Worm (Caenorhabditis elegans) whole organism, young adult: ENCODE results near the gene lec-3.
A peak's percentile ranks its signal among the peaks of the same experiment; 100 is the strongest.

Experiments used
- B0019.2 ChIP-seq: fragments of 200-800 bp; sonication (Bioruptor generic); conservative IDR thresholded peaks from 2 replicates; pipeline ENCODE4 v1.3.6; 2022; ENCODE audit warnings: missing genetic modification reagents, missing genetic modification characterization, missing compliant biosample characterization
- B0035.1 ChIP-seq: sonication (generic microtip); optimal IDR thresholded peaks from 2 replicates; lab custom pipeline; 2016; ENCODE audit warnings: missing genetic modification characterization, mild to moderate bottlenecking, missing compliant biosample characterization, missing genotype, missing genetic modification reagents
- B0336.3 ChIP-seq: fragments of 200-800 bp; sonication (Bioruptor generic); IDR thresholded peaks from 2 replicates; pipeline ENCODE4 v1.3.6; 2022; ENCODE audit warnings: missing genetic modification characterization, missing compliant biosample characterization
- D2030.7 ChIP-seq: fragments of 200-800 bp; sonication (Bioruptor generic); IDR thresholded peaks from 2 replicates; pipeline ENCODE4 v1.3.6; 2022; ENCODE audit warnings: missing genetic modification reagents, missing genetic modification characterization, missing compliant biosample characterization
- F49E8.2 ChIP-seq: sonication (generic microtip); optimal IDR thresholded peaks from 3 replicates; lab custom pipeline; 2017; ENCODE audit warnings: missing genetic modification characterization, mild to moderate bottlenecking, missing compliant biosample characterization, antibody characterized with exemption, moderate library complexity; ENCODE audit not compliant: insufficient read depth
- F55B11.4 ChIP-seq: sonication (generic microtip); optimal IDR thresholded peaks from 2 replicates; lab custom pipeline; 2016; ENCODE audit warnings: missing compliant biosample characterization, missing genetic modification characterization, borderline replicate concordance; ENCODE audit not compliant: insufficient read depth
- F57C9.4 ChIP-seq: sonication (generic microtip); optimal IDR thresholded peaks from 2 replicates; lab custom pipeline; 2017; ENCODE audit warnings: mild to moderate bottlenecking, missing genetic modification characterization, missing compliant biosample characterization
- K11D2.4 ChIP-seq: fragments of 200-800 bp; sonication (Bioruptor generic); IDR thresholded peaks from 2 replicates; pipeline ENCODE4 v1.3.6; 2022; ENCODE audit warnings: missing genetic modification reagents, missing genetic modification characterization, missing compliant biosample characterization
- Y53F4B.3 ChIP-seq: fragments of 200-800 bp; sonication (Bioruptor generic); IDR thresholded peaks from 2 replicates; pipeline ENCODE4 v1.3.6; 2022; ENCODE audit warnings: missing genetic modification reagents, missing genetic modification characterization, missing compliant biosample characterization
- Y53G8AR.9 ChIP-seq: fragments of 200-800 bp; sonication (Bioruptor generic); conservative IDR thresholded peaks from 2 replicates; pipeline ENCODE4 v1.3.6; 2022; ENCODE audit warnings: missing genetic modification reagents, missing genetic modification characterization, missing compliant biosample characterization
- Y79H2A.3 ChIP-seq: fragments of 200-800 bp; sonication (Bioruptor generic); conservative IDR thresholded peaks from 2 replicates; pipeline ENCODE4 v1.3.6; 2022; ENCODE audit warnings: missing genetic modification reagents, missing genetic modification characterization, missing compliant biosample characterization
- atf-7 ChIP-seq: sonication (generic microtip); optimal IDR thresholded peaks from 2 replicates; lab custom pipeline; 2017; ENCODE audit warnings: mild to moderate bottlenecking, missing genetic modification characterization, missing compliant biosample characterization
- athp-1 ChIP-seq: sonication (generic microtip); optimal IDR thresholded peaks from 2 replicates; lab custom pipeline; 2017; ENCODE audit warnings: mild to moderate bottlenecking, missing genetic modification characterization, missing compliant biosample characterization
- attf-5 ChIP-seq: fragments of 200-800 bp; sonication (Bioruptor generic); optimal IDR thresholded peaks from 2 replicates; lab custom pipeline; 2018; ENCODE audit warnings: mild to moderate bottlenecking, missing genetic modification characterization, missing compliant biosample characterization
- ccch-3 ChIP-seq: fragments of 200-800 bp; sonication (Bioruptor generic); optimal IDR thresholded peaks from 2 replicates; lab custom pipeline; 2018; ENCODE audit warnings: mild to moderate bottlenecking, missing genetic modification characterization, missing compliant biosample characterization
- cebp-1 ChIP-seq, 2 experiments: fragments of 200-800 bp in 1 of 2; sonication (Bioruptor generic) in 1 of 2; sonication (generic microtip) in 1 of 2; IDR thresholded peaks in 1 of 2; optimal IDR thresholded peaks in 1 of 2; 2 replicates each; pipeline versions ENCODE4 v1.3.6 to Lab custom; 2017 to 2022; ENCODE audit warnings: missing compliant biosample characterization in 2 of 2, missing genetic modification characterization in 2 of 2, mild to moderate bottlenecking in 1 of 2, missing genetic modification reagents in 1 of 2, moderate library complexity in 1 of 2
- dox-1 ChIP-seq: fragments of 200-800 bp; sonication (Bioruptor generic); IDR thresholded peaks from 2 replicates; pipeline ENCODE4 v1.3.6; 2022; ENCODE audit warnings: missing genetic modification reagents, missing genetic modification characterization, missing compliant biosample characterization
- dpff-1 ChIP-seq: sonication (generic microtip); optimal IDR thresholded peaks from 2 replicates; lab custom pipeline; 2017; ENCODE audit warnings: mild to moderate bottlenecking, missing genetic modification characterization, missing compliant biosample characterization
- ets-4 ChIP-seq: fragments of 200-800 bp; sonication (Bioruptor generic); optimal IDR thresholded peaks from 2 replicates; lab custom pipeline; 2018; ENCODE audit warnings: mild to moderate bottlenecking, missing genetic modification characterization, missing compliant biosample characterization
- hlh-26 ChIP-seq: fragments of 200-800 bp; sonication (Bioruptor generic); conservative IDR thresholded peaks from 2 replicates; pipeline ENCODE4 v1.3.6; 2022; ENCODE audit warnings: missing genetic modification reagents, missing genetic modification characterization, missing compliant biosample characterization
- lag-1 ChIP-seq: fragments of 200-800 bp; sonication (Bioruptor generic); IDR thresholded peaks from 2 replicates; pipeline ENCODE4 v1.3.6; 2022; ENCODE audit warnings: missing genetic modification reagents, missing genetic modification characterization, missing compliant biosample characterization
- let-607 ChIP-seq, 2 experiments: fragments of 200-800 bp in 1 of 2; sonication (Bioruptor generic) in 1 of 2; sonication (generic microtip) in 1 of 2; optimal IDR thresholded peaks; 2 replicates each; lab custom pipeline; 2016 to 2018; ENCODE audit warnings: mild to moderate bottlenecking in 2 of 2, missing compliant biosample characterization in 2 of 2, missing genetic modification characterization in 2 of 2, moderate library complexity in 2 of 2, missing genotype in 1 of 2
- lir-1 ChIP-seq: fragments of 200-800 bp; sonication (Bioruptor generic); conservative IDR thresholded peaks from 2 replicates; pipeline ENCODE4 v1.3.6; 2022; ENCODE audit warnings: missing genetic modification reagents, missing genetic modification characterization, missing compliant biosample characterization
- lsl-1 ChIP-seq: fragments of 200-800 bp; sonication (Bioruptor generic); optimal IDR thresholded peaks from 2 replicates; lab custom pipeline; 2018; ENCODE audit warnings: mild to moderate bottlenecking, missing genetic modification characterization, moderate library complexity, missing compliant biosample characterization
- madf-8 ChIP-seq: fragments of 200-800 bp; sonication (Bioruptor generic); conservative IDR thresholded peaks from 2 replicates; pipeline ENCODE4 v1.3.6; 2022; ENCODE audit warnings: missing genetic modification reagents, missing genetic modification characterization, missing compliant biosample characterization
- mcd-1 ChIP-seq: fragments of 200-800 bp; sonication (Bioruptor generic); IDR thresholded peaks from 2 replicates; pipeline ENCODE4 v1.3.6; 2022; ENCODE audit warnings: missing genetic modification reagents, missing genetic modification characterization, missing compliant biosample characterization
- mes-4 ChIP-seq: sonication (generic microtip); optimal IDR thresholded peaks from 2 replicates; lab custom pipeline; 2016; ENCODE audit warnings: missing genotype, missing genetic modification characterization, missing compliant biosample characterization
- mxl-1 ChIP-seq: sonication (generic microtip); optimal IDR thresholded peaks from 2 replicates; lab custom pipeline; 2016; ENCODE audit warnings: missing genetic modification characterization, missing compliant biosample characterization
- nfyb-1 ChIP-seq: fragments of 200-800 bp; sonication (Bioruptor generic); IDR thresholded peaks from 2 replicates; pipeline ENCODE4 v1.3.6; 2022; ENCODE audit warnings: missing genetic modification reagents, missing genetic modification characterization, missing compliant biosample characterization
- nhr-80 ChIP-seq: sonication (generic microtip); optimal IDR thresholded peaks from 2 replicates; lab custom pipeline; 2016; ENCODE audit warnings: missing genetic modification characterization, missing compliant biosample characterization
- pbrm-1 ChIP-seq: fragments of 200-800 bp; sonication (Bioruptor generic); IDR thresholded peaks from 2 replicates; pipeline ENCODE4 v1.3.6; 2022; ENCODE audit warnings: missing genetic modification reagents, missing genetic modification characterization, missing compliant biosample characterization
- rcor-1 ChIP-seq: fragments of 200-800 bp; sonication (Bioruptor generic); IDR thresholded peaks from 2 replicates; pipeline ENCODE4 v1.3.6; 2022; ENCODE audit warnings: missing genetic modification reagents, missing genetic modification characterization, missing compliant biosample characterization
- rec-8 ChIP-seq, 2 experiments: sonication (generic microtip); optimal IDR thresholded peaks; 2 replicates each; lab custom pipeline; 2016; ENCODE audit warnings: mild to moderate bottlenecking in 2 of 2, missing genetic modification characterization in 2 of 2, missing genetic modification reagents in 2 of 2, missing genotype in 2 of 2, missing biosample characterization in 1 of 2, missing compliant biosample characterization in 1 of 2, moderate library complexity in 1 of 2
- rpc-1 ChIP-seq, 2 experiments: fragments of 150-350 bp in 1 of 2; sonication (generic microtip) in 1 of 2; optimal IDR thresholded peaks; 2 replicates each; lab custom pipeline; 2014 to 2018; ENCODE audit warnings: missing biosample characterization in 1 of 2, missing genetic modification characterization in 1 of 2, missing genetic modification reagents in 1 of 2, missing genotype in 1 of 2
- tbp1 ChIP-seq: fragments of 200-800 bp; sonication (Bioruptor generic); optimal IDR thresholded peaks from 2 replicates; lab custom pipeline; 2018; ENCODE audit warnings: mild to moderate bottlenecking, missing genetic modification characterization, missing compliant biosample characterization
- unc-62 ChIP-seq: fragments of 150-350 bp; optimal IDR thresholded peaks from 2 replicates; lab custom pipeline; 2014; ENCODE audit warnings: missing biosample characterization, missing genetic modification reagents, missing genetic modification characterization
- zfh-2 ChIP-seq: fragments of 200-800 bp; sonication (Bioruptor generic); conservative IDR thresholded peaks from 2 replicates; pipeline ENCODE4 v1.3.6; 2022; ENCODE audit warnings: missing genetic modification reagents, missing genetic modification characterization, missing compliant biosample characterization
- ztf-18 ChIP-seq: sonication (generic microtip); optimal IDR thresholded peaks from 2 replicates; lab custom pipeline; 2016; ENCODE audit warnings: missing genotype, mild to moderate bottlenecking, missing genetic modification characterization, missing compliant biosample characterization
- ztf-22 ChIP-seq: fragments of 200-800 bp; sonication (Bioruptor generic); optimal IDR thresholded peaks from 2 replicates; lab custom pipeline; 2018; ENCODE audit warnings: mild to moderate bottlenecking, missing genetic modification characterization, moderate library complexity, missing compliant biosample characterization
- ztf-26 ChIP-seq: sonication (generic microtip); optimal IDR thresholded peaks from 2 replicates; lab custom pipeline; 2017; ENCODE audit warnings: missing genetic modification characterization, missing compliant biosample characterization

lec-3 gene

ce11 chrII:9994679-9995078 is 3.8 kb downstream of the lec-3 start:
- TF ChIP-seq B0336.3 (GFP tag; lab: Robert Waterston, UW) = no peak
- TF ChIP-seq, all 124 proteins: peak for 0

DNA sequence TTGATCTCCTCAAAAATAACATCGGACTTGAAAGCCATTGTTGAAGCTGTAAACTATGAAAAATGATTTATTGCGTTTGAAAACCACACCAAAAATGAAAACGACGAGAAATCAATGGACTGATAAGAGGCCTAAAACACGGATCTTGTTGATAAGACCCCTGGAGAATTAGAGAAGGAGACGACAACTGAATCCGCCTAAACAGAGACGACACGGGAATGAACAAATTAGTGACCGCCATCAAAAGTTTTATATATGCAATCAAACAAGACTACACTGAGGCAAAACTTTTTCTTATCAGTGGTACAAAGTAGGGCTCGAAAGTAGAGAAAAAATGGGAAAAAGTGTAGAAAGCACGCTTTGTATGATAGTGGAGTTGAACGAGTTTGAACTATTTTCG is 10.2 kb downstream of the lec-3 start, which contains the start of gene nlt-1:
Gene nlt-1, minus strand, starts transcription at position 78 of the 400 bp plus-strand sequence.
- TF ChIP-seq cebp-1 (GFP tag; IDR thresholded peaks at IDR 0.05; lab: Robert Waterston, UW) (no peak), cebp-1 (tag; optimal IDR thresholded peaks at IDR 0.05; lab: Kevin White, UChicago) (peak; percentile 30), madf-8 (GFP tag; lab: Robert Waterston, UW) (no peak), rec-8 (tag; optimal IDR thresholded peaks at IDR 0.05; lab: Kevin White, UChicago) (no peak), ets-4 (GFP tag; lab: Kevin White, UChicago) (peak; percentile 44), ztf-22 (GFP tag; lab: Kevin White, UChicago) (peak; percentile 20), atf-7 (peak; percentile 16), attf-5 (GFP tag; lab: Kevin White, UChicago) (peak; percentile 28), Y79H2A.3 (no peak), ccch-3 (no peak), nhr-80 (peak; percentile 99), zfh-2 (GFP tag; lab: Robert Waterston, UW) (no peak), lsl-1 (no peak), mes-4 (no peak), nfyb-1 (GFP tag; lab: Robert Waterston, UW) (peak; percentile 73), K11D2.4 (GFP tag; lab: Robert Waterston, UW) (no peak), B0336.3 (GFP tag; lab: Robert Waterston, UW) (no peak), tbp1 (GFP tag; lab: Kevin White, UChicago) (peak; percentile 17), hlh-26 (GFP tag; lab: Robert Waterston, UW) (no peak), dox-1 (GFP tag; lab: Robert Waterston, UW) (peak; percentile 36; the same call in 1 of the 2 replicates), rcor-1 (no peak), lir-1 (GFP tag; lab: Robert Waterston, UW) (no peak)

DNA sequence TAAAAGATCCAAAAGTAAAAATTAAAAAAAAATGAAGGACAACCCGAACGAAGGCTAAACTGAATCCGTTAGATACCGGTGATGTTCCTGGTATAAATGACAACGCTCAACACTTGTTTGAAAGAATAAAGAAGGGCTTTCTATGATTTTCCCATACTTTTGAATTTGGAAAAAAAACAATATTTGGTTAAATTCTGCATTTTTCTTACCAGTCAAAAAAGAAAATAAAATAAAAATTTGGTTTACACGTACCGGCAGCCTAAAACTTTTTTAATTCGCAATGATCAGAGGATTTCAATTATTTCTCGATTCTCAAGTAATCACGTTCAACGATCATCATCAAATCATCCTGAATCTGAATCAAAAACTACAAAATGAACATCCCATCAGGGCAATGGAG is 10.6 kb downstream of the lec-3 start, which contains the start of gene ZK892.3:
Gene ZK892.3, plus strand, starts transcription at position 301 of the 400 bp plus-strand sequence.
- TF ChIP-seq D2030.7 (GFP tag; lab: Robert Waterston, UW) = no peak
- no peak for TF ChIP-seq pbrm-1 (GFP tag; lab: Robert Waterston, UW)
- TF ChIP-seq Y53G8AR.9 (GFP tag; lab: Robert Waterston, UW) = no peak
- TF ChIP-seq unc-62 = no peak
- TF ChIP-seq lag-1 (GFP tag; lab: Robert Waterston, UW) = no peak
- TF ChIP-seq B0019.2 (GFP tag; lab: Robert Waterston, UW) = no peak
- TF ChIP-seq Y53F4B.3 (GFP tag; lab: Robert Waterston, UW) = no peak
- no peak for TF ChIP-seq let-607 (tag; optimal IDR thresholded peaks at IDR 0.05; lab: Kevin White, UChicago)
- no peak for TF ChIP-seq mcd-1 (GFP tag; lab: Robert Waterston, UW)
- no peak for TF ChIP-seq ztf-26 (tag; lab: Kevin White, UChicago)
- TF ChIP-seq athp-1 (tag; lab: Kevin White, UChicago) = no peak
- TF ChIP-seq mxl-1 (tag; lab: Kevin White, UChicago) = no peak
- no peak for TF ChIP-seq rpc-1 (optimal IDR thresholded peaks at IDR 0.05; lab: Kevin White, UChicago)
- no peak for TF ChIP-seq rpc-1 (tag; optimal IDR thresholded peaks at IDR 0.05; lab: Kevin White, UChicago)
- no peak for TF ChIP-seq F49E8.2 (tag; lab: Kevin White, UChicago)
- TF ChIP-seq B0035.1 = no peak
- TF ChIP-seq F55B11.4 (tag; lab: Kevin White, UChicago) = no peak
- no peak for TF ChIP-seq dpff-1 (tag; lab: Kevin White, UChicago)
- TF ChIP-seq ztf-18 (tag; lab: Kevin White, UChicago) = no peak
- TF ChIP-seq F57C9.4 (tag; lab: Kevin White, UChicago) = no peak
